Fruit fly (Drosophila melanogaster): ENCODE results near the gene Ir94c.

Gene Ir94c

dm6 chr3R:22133337-22134014 lies 14.2 kb upstream of the Ir94c start, which contains the start of gene SKIP (continued):
- peak; percentile 34; the same call in 1 of the 2 replicates for TF ChIP-seq onecut (GFP tag; IDR thresholded peaks at IDR 0.05)
- TF ChIP-seq Taf1 (GFP tag; IDR thresholded peaks at IDR 0.05): no peak
- TF ChIP-seq CG13775 (GFP tag; optimal IDR thresholded peaks at IDR 0.05): no peak
- TF ChIP-seq CG17186 (GFP tag; optimal IDR thresholded peaks at IDR 0.05): peak; percentile 36
- peak; percentile 22 for TF ChIP-seq Spps (tag; optimal IDR thresholded peaks at IDR 0.05)
- TF ChIP-seq Eip74EF (GFP tag; optimal IDR thresholded peaks at IDR 0.05): peak in 1 of 2 experiments; percentile 2
- TF ChIP-seq stwl (tag; optimal IDR thresholded peaks at IDR 0.05): peak; percentile 98
- TF ChIP-seq Ssrp (tag; optimal IDR thresholded peaks at IDR 0.05): no peak
- no peak for TF ChIP-seq CG30431 (GFP tag; optimal IDR thresholded peaks at IDR 0.05)
- peak; percentile 45; the same call in 2 of the 3 replicates for TF ChIP-seq ci (GFP tag; IDR thresholded peaks at IDR 0.05)
- TF ChIP-seq dpn (GFP tag; optimal IDR thresholded peaks at IDR 0.05): peak in 1 of 2 experiments; percentile 25
- peak; percentile 11 for TF ChIP-seq CG8924 (tag; optimal IDR thresholded peaks at IDR 0.05)
- peak; percentile 36 for TF ChIP-seq CG11398 (GFP tag; optimal IDR thresholded peaks at IDR 0.05)
- TF ChIP-seq CG4854 (GFP tag; optimal IDR thresholded peaks at IDR 0.05): peak; percentile 25
- peak; percentile 11 for TF ChIP-seq grau (tag; optimal IDR thresholded peaks at IDR 0.05)
- TF ChIP-seq mld (GFP tag; IDR thresholded peaks at IDR 0.05; ENCODE audit: partially characterized antibody): peak; percentile 55; the same call in 1 of the 3 replicates
- no peak for TF ChIP-seq BtbVII (GFP tag; optimal IDR thresholded peaks at IDR 0.05)
- no peak for TF ChIP-seq CG1832 (GFP tag; optimal IDR thresholded peaks at IDR 0.05)
- TF ChIP-seq ERR (GFP tag; optimal IDR thresholded peaks at IDR 0.05): peak; percentile 2
- TF ChIP-seq inv (GFP tag; IDR thresholded peaks at IDR 0.05; ENCODE audit: partially characterized antibody): peak; percentile 27; the same call in 1 of the 2 replicates
- peak in 1 of 2 experiments; percentile 5 for TF ChIP-seq chif (GFP tag; optimal IDR thresholded peaks at IDR 0.05)
- peak; percentile 76 for TF ChIP-seq caup (GFP tag; optimal IDR thresholded peaks at IDR 0.05; ENCODE audit: severe bottlenecking)
- peak; percentile 28 for TF ChIP-seq Side (GFP tag; optimal IDR thresholded peaks at IDR 0.05)
- peak; percentile 43 for TF ChIP-seq Nf-YC (tag; optimal IDR thresholded peaks at IDR 0.05)
- TF ChIP-seq CG11093 (GFP tag; IDR thresholded peaks at IDR 0.05): no peak
- TF ChIP-seq Med (GFP tag): peak; percentile 94
- TF ChIP-seq CG2116 (GFP tag; optimal IDR thresholded peaks at IDR 0.05): peak; percentile 20
- TF ChIP-seq CG8281 (tag; optimal IDR thresholded peaks at IDR 0.05): peak; percentile 4
- peak; percentile 28 for TF ChIP-seq CG14710 (tag; optimal IDR thresholded peaks at IDR 0.05)
- no peak for TF ChIP-seq CG4820 (GFP tag; optimal IDR thresholded peaks at IDR 0.05)
- peak; percentile 65 for TF ChIP-seq gro (GFP tag; optimal IDR thresholded peaks at IDR 0.05)
- TF ChIP-seq Blimp-1 (GFP tag; optimal IDR thresholded peaks at IDR 0.05): peak; percentile 20
- peak; percentile 8 for TF ChIP-seq eyg (GFP tag; optimal IDR thresholded peaks at IDR 0.05)
- peak; percentile 14 for TF ChIP-seq CG10267 (tag; optimal IDR thresholded peaks at IDR 0.05)
- TF ChIP-seq sens-2 (GFP tag; IDR thresholded peaks at IDR 0.05): no peak
- TF ChIP-seq sr (GFP tag; IDR thresholded peaks at IDR 0.05): peak; percentile 57; the same call in 1 of the 3 replicates
- peak in 1 of 2 experiments; percentile 29 for TF ChIP-seq bsh (GFP tag; optimal IDR thresholded peaks at IDR 0.05)
- peak; percentile 67; the same call in 2 of the 3 replicates for TF ChIP-seq otp (GFP tag; IDR thresholded peaks at IDR 0.05)
- TF ChIP-seq Elba2 (GFP tag; optimal IDR thresholded peaks at IDR 0.05): no peak
- TF ChIP-seq CG2199 (GFP tag; IDR thresholded peaks at IDR 0.05): peak; percentile 74; the same call in 2 of the 3 replicates
- TF ChIP-seq CG18011 (GFP tag; optimal IDR thresholded peaks at IDR 0.05): no peak
- peak; percentile 64 for TF ChIP-seq CG9797 (GFP tag; optimal IDR thresholded peaks at IDR 0.05)
- TF ChIP-seq nmo (GFP tag; optimal IDR thresholded peaks at IDR 0.05): peak; percentile 36
- 0 out of 2 replicates have a peak, but pooled peaks have one; percentile 33 for TF ChIP-seq Xrp1 (GFP tag; IDR thresholded peaks at IDR 0.05)
- peak; percentile 52 for TF ChIP-seq CG5245 (GFP tag; optimal IDR thresholded peaks at IDR 0.05)
- peak; percentile 40 for TF ChIP-seq D19A (tag; optimal IDR thresholded peaks at IDR 0.05)
- peak; percentile 58 for TF ChIP-seq abd-A (tag; optimal IDR thresholded peaks at IDR 0.05)
- TF ChIP-seq B-H2 (GFP tag; optimal IDR thresholded peaks at IDR 0.05): peak; percentile 13

Data from whole organism, embryonic.